Worm (Caenorhabditis elegans) whole organism, L4 larva: Measurements from ENCODE around the gene atp-2.

Experiments
- F49E8.2 ChIP-seq: sonication (generic microtip); optimal IDR thresholded peaks from 2 replicates; lab custom pipeline; 2016; ENCODE audit warnings: missing compliant biosample characterization, mild to moderate bottlenecking, missing genetic modification characterization, borderline replicate concordance
- aly-2 ChIP-seq: sonication (generic microtip); optimal IDR thresholded peaks from 2 replicates; lab custom pipeline; 2018; ENCODE audit warnings: missing biosample characterization, missing genetic modification characterization
- attf-4 ChIP-seq: sonication (generic microtip); optimal IDR thresholded peaks from 3 replicates; lab custom pipeline; 2017; ENCODE audit warnings: missing biosample characterization, missing genetic modification characterization
- cey-2 ChIP-seq: sonication (generic microtip); optimal IDR thresholded peaks from 3 replicates; lab custom pipeline; 2017; ENCODE audit warnings: missing genetic modification characterization, mild to moderate bottlenecking, missing compliant biosample characterization, antibody characterized with exemption, borderline replicate concordance; ENCODE audit not compliant: insufficient read depth
- egl-27 ChIP-seq: sonication (generic microtip); optimal IDR thresholded peaks from 3 replicates; lab custom pipeline; 2017; ENCODE audit warnings: missing biosample characterization, missing genetic modification reagents, missing genetic modification characterization
- lin-39 ChIP-seq: fragments of 150-350 bp; optimal IDR thresholded peaks from 2 replicates; lab custom pipeline; 2014; ENCODE audit warnings: missing biosample characterization, missing genetic modification reagents, missing genetic modification characterization
- nhr-11 ChIP-seq: fragments of 150-350 bp; optimal IDR thresholded peaks from 2 replicates; lab custom pipeline; 2014; ENCODE audit warnings: missing biosample characterization, missing genetic modification characterization
- snpc-4 ChIP-seq: fragments of 150-350 bp; optimal IDR thresholded peaks from 2 replicates; lab custom pipeline; 2014; ENCODE audit warnings: missing biosample characterization, missing genetic modification characterization
- tag-97 ChIP-seq: fragments of 200-800 bp; sonication (Bioruptor generic); IDR thresholded peaks from 2 replicates; pipeline ENCODE4 v1.3.6; 2022; ENCODE audit warnings: missing genetic modification characterization, missing compliant biosample characterization

- no peak for TF ChIP-seq tag-97 (GFP tag; lab: Robert Waterston, UW)
- TF ChIP-seq nhr-11: no peak
- TF ChIP-seq snpc-4 (tag; lab: Kevin White, UChicago): no peak
- TF ChIP-seq egl-27: no peak
- TF ChIP-seq F49E8.2 (tag; lab: Kevin White, UChicago): no peak
- TF ChIP-seq lin-39 (tag; lab: Kevin White, UChicago): no peak
- TF ChIP-seq aly-2 (tag; lab: Kevin White, UChicago): no peak
- TF ChIP-seq attf-4 (tag; lab: Kevin White, UChicago): no peak
- TF ChIP-seq cey-2 (tag; lab: Kevin White, UChicago): no peak
Observed at ce11 chrIII:5185620-5186019, 42.6 kb upstream of the atp-2 start, which contains the start of gene pup-2.
